Worm (Caenorhabditis elegans): ENCODE data around the gene madf-11.
A peak's percentile ranks its signal among the peaks of the same experiment; 100 is the strongest.

Gene madf-11

DNA sequence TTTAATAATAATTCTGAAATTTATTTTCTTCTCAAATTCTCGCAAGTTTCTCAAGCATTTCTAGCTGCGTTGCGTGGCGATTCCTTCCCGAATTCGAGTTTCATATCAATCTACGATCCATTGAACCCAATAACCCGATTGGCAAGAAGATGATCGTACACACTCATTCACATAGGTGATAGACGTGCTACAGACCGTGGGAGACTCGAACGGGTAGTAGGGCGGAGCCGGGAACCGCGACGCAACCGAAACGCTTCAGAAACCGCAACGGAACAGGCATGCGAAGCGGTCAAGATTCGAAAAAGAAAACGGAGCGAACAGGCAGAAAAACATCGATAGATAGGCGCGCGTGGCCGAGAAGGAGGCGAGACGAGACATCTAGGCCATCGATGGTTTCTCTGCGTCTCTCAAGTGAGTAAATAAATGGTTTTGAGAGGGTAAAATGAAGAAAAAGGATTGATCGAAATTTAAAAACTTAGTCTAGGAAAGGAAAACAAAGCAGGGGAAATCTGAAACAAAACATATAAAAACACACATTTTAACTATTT lies at the start of gene madf-11 (continued):
- TF ChIP-seq F49E8.2 (tag; optimal IDR thresholded peaks at IDR 0.05; ENCODE audit: insufficient read depth), result no peak
- TF ChIP-seq cebp-1 (GFP tag; IDR thresholded peaks at IDR 0.05), result no peak
- TF ChIP-seq cebp-1 (tag; optimal IDR thresholded peaks at IDR 0.05), result peak; percentile 58
- TF ChIP-seq madf-8 (GFP tag; conservative IDR thresholded peaks at IDR 0.05), result no peak
- TF ChIP-seq nfyb-1 (GFP tag; IDR thresholded peaks at IDR 0.05), result 0 out of 2 replicates have a peak, but pooled peaks have one; percentile 35
- TF ChIP-seq nfya-1 (tag; optimal IDR thresholded peaks at IDR 0.05; ENCODE audit: borderline replicate concordance, insufficient read depth), result no peak
- peak; percentile 5 for TF ChIP-seq ets-4 (GFP tag; optimal IDR thresholded peaks at IDR 0.05)
- no peak for TF ChIP-seq F52B5.7 (tag; optimal IDR thresholded peaks at IDR 0.05)
- no peak for TF ChIP-seq hlh-26 (GFP tag; conservative IDR thresholded peaks at IDR 0.05)
- TF ChIP-seq unc-130 (GFP tag; optimal IDR thresholded peaks at IDR 0.05), result no peak
- peak; percentile 66 for TF ChIP-seq mcd-1 (GFP tag; IDR thresholded peaks at IDR 0.05)
- TF ChIP-seq B0336.3 (GFP tag; IDR thresholded peaks at IDR 0.05), result no peak
- no peak for TF ChIP-seq bed-1 (GFP tag; IDR thresholded peaks at IDR 0.05)
- TF ChIP-seq Y53G8AR.9 (GFP tag; conservative IDR thresholded peaks at IDR 0.05), result 0 out of 2 replicates have a peak, but pooled peaks have one; percentile 42
- TF ChIP-seq rcor-1 (GFP tag; IDR thresholded peaks at IDR 0.05), result peak; percentile 34; the same call in 1 of the 2 replicates
- peak; percentile 62 for TF ChIP-seq K12H6.12 (tag; optimal IDR thresholded peaks at IDR 0.05)
- no peak for TF ChIP-seq C06A6.2 (GFP tag; conservative IDR thresholded peaks at IDR 0.05)
- no peak for TF ChIP-seq fkh-3 (tag; optimal IDR thresholded peaks at IDR 0.05)
- TF ChIP-seq F33H1.4 (GFP tag; IDR thresholded peaks at IDR 0.05), result peak; percentile 19; the same call in 1 of the 2 replicates
- TF ChIP-seq pha-4 (tag; optimal IDR thresholded peaks at IDR 0.05), result peak; percentile 19
- TF ChIP-seq ztf-3 (GFP tag; optimal IDR thresholded peaks at IDR 0.05), result no peak
- no peak; the same call in 1 of the 2 replicates for TF ChIP-seq Y67H2A.10 (GFP tag; conservative IDR thresholded peaks at IDR 0.05)
- TF ChIP-seq nfya-2 (GFP tag; IDR thresholded peaks at IDR 0.05), result no peak
- no peak for TF ChIP-seq attf-6 (GFP tag; IDR thresholded peaks at IDR 0.05)
- TF ChIP-seq ceh-27 (GFP tag; optimal IDR thresholded peaks at IDR 0.05), result peak; percentile 83
- no peak for TF ChIP-seq rec-8 (tag; optimal IDR thresholded peaks at IDR 0.05)

DNA sequence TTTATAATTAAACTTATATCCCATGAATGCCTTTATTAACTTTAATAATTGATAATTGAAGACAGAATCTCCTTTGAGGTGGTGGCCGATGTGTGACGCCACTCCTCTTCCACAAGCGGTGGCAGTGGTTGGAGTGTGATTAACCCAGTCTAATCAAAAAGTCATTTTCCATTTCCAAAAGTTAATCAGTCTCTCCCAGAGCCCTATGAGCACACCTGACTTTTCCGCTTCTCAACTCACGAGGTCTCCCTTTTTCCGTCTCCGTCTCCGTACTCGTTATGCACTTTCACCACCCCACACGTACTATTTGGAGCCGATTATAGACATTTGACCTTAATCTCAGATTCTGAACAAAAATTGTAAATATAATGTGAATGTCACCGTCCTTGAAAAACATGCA lies 39.4 kb upstream of the madf-11 start:
- TF ChIP-seq C06A6.2 (GFP tag; conservative IDR thresholded peaks at IDR 0.05), result no peak
- no peak for TF ChIP-seq F55B11.4 (tag; optimal IDR thresholded peaks at IDR 0.05; ENCODE audit: borderline replicate concordance, insufficient read depth)
- TF ChIP-seq Y67H2A.10 (GFP tag; conservative IDR thresholded peaks at IDR 0.05), result no peak
- TF ChIP-seq F57A8.1 (GFP tag; optimal IDR thresholded peaks at IDR 0.05), result no peak
- no peak for TF ChIP-seq dpl-1 (GFP tag; optimal IDR thresholded peaks at IDR 0.05)
- no peak for TF ChIP-seq ceh-100 (GFP tag; IDR thresholded peaks at IDR 0.05)
- TF ChIP-seq lin-26 (GFP tag; IDR thresholded peaks at IDR 0.05), result no peak
- no peak for TF ChIP-seq D2030.7 (GFP tag; IDR thresholded peaks at IDR 0.05)
- TF ChIP-seq ama-1 (optimal IDR thresholded peaks at IDR 0.05), result no peak
- TF ChIP-seq ama-1 (GFP tag; optimal IDR thresholded peaks at IDR 0.05), result no peak
- TF ChIP-seq sptf-2 (GFP tag; optimal IDR thresholded peaks at IDR 0.05), result no peak
- TF ChIP-seq F49E8.2 (tag; optimal IDR thresholded peaks at IDR 0.05; ENCODE audit: insufficient read depth), result no peak
- TF ChIP-seq dpff-1 (tag; optimal IDR thresholded peaks at IDR 0.05), result no peak
- no peak for TF ChIP-seq ztf-18 (tag; optimal IDR thresholded peaks at IDR 0.05)
- TF ChIP-seq sea-2 (GFP tag; IDR thresholded peaks at IDR 0.05), result no peak
- TF ChIP-seq dox-1 (GFP tag; IDR thresholded peaks at IDR 0.05), result no peak
- no peak for TF ChIP-seq F10E7.11 (tag; optimal IDR thresholded peaks at IDR 0.05)
- no peak for TF ChIP-seq lin-35 (GFP tag; optimal IDR thresholded peaks at IDR 0.05)
- no peak for TF ChIP-seq rcor-1 (GFP tag; IDR thresholded peaks at IDR 0.05)

Data from whole organism, young adult.